Worm (Caenorhabditis elegans) whole organism, dauer: ENCODE results near the gene clec-143.

Source experiments
- unc-62 ChIP-seq: sonication (generic microtip); optimal IDR thresholded peaks from 2 replicates; lab custom pipeline; 2017; ENCODE audit warnings: missing biosample characterization, missing genetic modification reagents, missing genetic modification characterization

The clec-143 gene

DNA sequence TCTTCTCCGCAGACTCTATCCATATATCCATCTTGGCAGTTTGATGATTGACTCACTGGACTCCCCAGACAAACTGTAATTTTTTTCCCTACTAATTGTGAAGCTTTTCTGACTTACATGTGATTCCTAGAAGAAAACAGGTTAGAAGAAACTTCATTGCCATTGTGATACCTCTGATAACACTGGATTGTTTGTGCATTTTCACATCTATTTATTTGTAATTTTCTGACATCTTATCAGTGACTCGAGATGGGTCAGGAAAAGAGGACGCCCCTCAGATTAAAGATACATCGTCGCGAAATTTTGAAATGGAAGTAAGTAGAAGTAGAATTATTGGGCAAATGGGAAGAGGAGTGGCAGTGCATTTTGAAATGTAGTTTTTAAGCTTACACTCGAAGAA, 20.2 kb upstream of the clec-143 start, which contains the start of gene clec-61:
clec-61 (minus strand) TSS at position 209 of the 400 bp plus-strand sequence.
- TF ChIP-seq unc-62 (GFP tag; lab: Kevin White, UChicago) = no peak

DNA sequence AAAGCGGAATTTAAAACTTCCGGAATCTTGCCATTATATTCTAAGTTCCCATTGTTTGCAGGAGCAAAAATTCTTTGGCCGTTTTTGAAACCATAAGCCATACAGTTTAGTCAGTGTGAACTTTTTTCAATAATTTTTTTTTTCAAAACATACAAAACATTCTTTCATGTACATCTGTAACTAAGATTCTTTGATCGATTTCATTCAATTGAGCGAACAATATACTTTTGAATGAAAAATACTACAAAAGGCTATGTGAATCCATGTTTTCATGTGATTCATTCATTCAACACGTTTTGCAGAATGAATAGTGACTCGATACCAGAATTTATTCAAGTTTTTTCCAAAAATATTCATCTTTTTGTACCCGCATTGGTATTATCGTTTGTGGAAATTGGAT, 16.6 kb upstream of the clec-143 start, which contains the start of gene ZK666.15:
ZK666.15 (plus strand) TSS at position 301 of the 400 bp plus-strand sequence.
- no peak for TF ChIP-seq unc-62 (GFP tag; lab: Kevin White, UChicago)

DNA sequence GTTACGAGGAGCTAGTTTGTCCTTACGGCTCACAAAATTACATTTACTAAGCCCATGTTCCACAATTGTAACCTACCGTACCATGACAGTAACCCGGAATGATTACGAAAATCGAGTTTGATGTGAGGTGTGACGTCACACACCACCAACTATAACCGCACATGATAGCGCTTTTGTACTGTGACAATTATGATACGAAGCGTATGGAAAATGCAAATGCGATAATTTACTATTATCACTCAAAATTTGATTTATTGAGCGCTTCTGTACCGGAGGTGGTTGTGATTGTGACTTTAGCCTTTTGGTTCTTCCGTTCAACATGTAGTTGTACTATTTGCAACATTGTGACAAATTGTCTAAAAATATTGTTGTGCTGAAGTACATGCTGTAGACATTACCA, 15.5 kb upstream of the clec-143 start:
- no peak for TF ChIP-seq unc-62 (GFP tag; lab: Kevin White, UChicago)

DNA sequence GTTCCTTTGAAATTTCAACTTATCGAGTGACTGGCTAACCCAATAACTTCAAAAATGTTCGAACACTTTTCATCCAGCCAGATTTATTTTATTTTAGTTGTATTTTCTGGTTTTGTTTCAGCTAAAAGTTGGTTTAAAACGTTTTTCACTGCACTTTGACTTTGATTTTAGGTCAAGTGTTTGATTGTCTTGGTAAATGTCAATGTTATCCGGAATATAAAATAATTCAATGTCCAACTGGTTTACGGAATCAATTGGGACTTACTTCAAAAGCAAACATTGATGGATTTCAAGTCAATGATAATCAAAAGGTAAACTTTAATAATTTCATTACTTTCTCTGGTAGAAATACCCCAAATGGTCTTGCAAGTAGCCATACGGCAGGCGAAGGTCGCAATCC, 13.8 kb upstream of the clec-143 start:
- no peak for TF ChIP-seq unc-62 (GFP tag; lab: Kevin White, UChicago)

DNA sequence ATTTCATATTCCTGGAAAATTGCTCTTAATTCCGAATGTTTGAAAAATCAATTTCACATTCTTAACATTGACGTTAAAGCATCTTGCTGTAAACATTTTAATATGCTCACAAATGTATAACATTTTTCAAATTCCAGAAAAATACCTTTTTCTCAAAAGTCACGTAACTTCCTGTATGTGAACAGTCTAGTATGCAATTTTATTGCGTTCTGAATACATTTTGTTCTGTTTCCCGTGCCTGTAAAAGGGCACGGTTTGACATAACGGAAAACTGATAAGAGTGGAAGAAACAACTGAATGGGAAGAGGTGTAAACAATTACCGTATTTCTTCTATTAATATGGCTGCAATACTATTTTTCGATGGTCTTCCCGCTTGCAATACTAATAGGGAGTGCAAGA, 12.8 kb upstream of the clec-143 start:
- no peak for TF ChIP-seq unc-62 (GFP tag; lab: Kevin White, UChicago)

DNA sequence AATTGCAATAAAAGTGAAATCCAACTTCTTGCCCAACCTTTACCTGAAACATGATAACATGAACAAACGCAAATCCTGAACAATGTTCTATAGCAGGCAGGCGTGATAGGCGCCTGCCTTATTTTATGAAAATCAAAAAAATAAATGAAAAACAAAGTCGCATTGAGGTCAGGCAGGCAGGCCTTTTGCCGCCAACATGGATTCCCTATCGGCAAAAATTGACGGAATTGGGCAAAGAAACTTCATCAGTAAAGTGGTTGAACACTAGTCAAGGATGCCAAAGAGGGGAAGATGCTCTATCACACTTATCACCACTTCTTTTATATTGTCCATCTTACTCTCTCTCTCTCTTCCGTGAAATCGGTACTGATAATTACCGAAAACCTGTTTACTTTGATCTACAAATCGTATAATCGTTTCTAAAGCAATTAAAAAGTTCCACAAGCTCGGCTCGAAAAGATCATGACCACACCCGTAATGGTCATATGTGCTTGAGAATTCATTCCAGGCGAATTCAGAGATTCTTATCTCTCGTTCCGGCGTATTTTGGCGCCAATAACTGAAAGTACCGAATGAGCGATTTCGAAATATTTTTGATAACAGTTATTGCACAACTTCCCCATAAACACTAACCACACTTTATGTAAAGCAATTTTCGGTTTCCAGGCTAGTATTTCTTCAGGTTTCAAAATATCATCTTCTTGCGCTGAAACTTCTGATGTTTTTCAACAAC, 11.9 kb upstream of the clec-143 start, which contains the start of the genes clec-60 and ZK666.11:
clec-60 (minus strand) TSS at position 51 of the 733 bp plus-strand sequence.
ZK666.11 (plus strand) TSS at position 699 of the 733 bp plus-strand sequence.
- TF ChIP-seq unc-62 (GFP tag; lab: Kevin White, UChicago) = no peak

DNA sequence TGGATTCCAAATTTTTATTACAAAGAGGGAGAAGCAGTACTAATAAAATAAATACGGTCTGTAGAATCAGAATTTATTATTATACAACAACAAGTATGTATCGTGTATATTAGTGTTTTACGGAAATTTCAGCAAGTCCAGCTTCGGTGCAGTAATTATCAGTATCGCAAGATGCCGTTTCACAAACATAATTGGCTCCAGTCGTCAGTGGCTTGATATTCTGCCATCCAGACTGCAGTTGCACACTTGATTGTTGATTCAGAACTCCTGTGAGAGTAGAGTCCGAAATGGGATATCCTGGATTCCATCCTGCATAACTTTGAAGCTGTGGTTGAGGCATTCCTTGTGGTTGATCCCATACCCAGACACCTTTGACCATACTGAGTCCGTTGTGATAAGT, 9.9 kb upstream of the clec-143 start:
- no peak for TF ChIP-seq unc-62 (GFP tag; lab: Kevin White, UChicago)

DNA sequence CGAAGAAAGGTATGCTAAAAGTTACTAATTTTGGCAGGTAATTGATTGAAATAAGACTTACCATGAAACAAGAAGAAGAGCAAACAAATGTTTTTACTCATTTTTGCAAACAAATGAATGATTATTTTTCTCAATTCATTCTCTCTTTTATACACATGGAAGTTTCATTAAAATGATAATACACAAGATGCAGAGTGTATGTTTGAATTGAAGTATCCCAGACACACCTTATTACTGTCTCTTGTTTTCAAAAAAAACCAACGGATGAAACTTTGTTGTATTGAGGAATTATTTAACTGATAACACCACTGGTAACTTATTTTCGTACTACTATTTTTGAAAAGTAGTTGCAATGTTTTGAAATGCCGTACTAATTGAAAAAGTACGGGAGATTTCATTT, 9.3 kb upstream of the clec-143 start, which contains the start of gene clec-59:
clec-59 (minus strand) TSS at position 101 of the 400 bp plus-strand sequence.
- no peak for TF ChIP-seq unc-62 (GFP tag; lab: Kevin White, UChicago)

DNA sequence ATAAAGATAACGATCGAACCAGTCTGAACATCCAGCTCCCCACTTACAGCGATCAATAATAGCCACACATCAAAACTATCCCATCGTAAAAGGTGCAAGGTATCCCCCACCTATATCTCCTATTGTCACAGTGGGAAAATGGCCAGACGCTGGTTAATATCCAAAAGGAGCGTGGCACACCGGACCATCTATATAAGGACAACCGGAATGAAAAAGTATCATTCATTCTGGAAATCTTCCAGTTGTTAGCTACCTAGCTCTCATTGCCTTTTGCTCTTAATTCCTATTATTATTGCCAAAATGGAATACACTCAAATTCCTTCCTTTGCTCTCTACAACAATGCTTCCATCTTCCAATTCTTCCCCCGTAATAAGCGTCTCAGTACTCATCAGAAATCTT, 6.9 kb upstream of the clec-143 start, which contains the start of gene ZK666.4:
ZK666.4 (plus strand) TSS at position 301 of the 400 bp plus-strand sequence.
- no peak for TF ChIP-seq unc-62 (GFP tag; lab: Kevin White, UChicago)

DNA sequence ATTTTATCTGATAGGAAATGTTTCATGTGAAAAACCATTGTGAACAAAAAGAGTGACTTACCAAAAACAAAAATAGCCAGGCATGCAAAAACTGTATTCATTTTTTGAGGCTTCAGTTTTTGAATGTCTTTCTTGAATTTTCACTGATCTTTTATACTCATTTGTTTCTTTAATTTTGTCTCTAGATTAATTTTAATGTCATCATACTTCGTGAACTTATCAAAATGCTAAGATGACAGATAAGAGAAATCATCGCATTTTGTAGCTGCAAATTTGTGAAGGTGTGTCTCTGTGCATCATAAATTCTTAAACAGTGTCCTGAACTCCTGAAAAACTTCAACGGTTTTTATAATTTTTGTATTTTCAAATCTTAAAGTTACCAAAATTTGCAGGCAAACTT, 5.9 kb upstream of the clec-143 start, which contains the start of gene clec-58:
clec-58 (minus strand) TSS at position 101 of the 400 bp plus-strand sequence.
- no peak for TF ChIP-seq unc-62 (GFP tag; lab: Kevin White, UChicago)

DNA sequence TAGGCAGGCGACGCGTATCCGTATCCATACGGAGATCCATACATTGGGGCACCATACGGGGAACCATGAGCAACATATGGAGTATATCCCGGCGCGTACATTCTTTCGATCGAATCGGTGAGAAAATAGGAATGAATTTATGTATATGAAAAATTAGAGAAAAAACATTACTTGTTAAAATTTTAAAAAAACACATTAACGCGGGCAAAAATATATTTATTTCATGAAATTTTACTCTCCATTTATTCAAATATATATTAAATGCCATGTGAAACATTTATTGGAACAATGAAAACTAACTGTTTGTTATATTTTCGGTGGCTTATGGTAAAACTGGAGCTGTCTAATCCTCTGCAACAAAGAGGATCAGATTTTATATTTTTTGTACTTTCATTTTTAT, 1.7 kb upstream of the clec-143 start, which contains the start of gene ZK666.2:
ZK666.2 (minus strand) TSS at position 101 of the 400 bp plus-strand sequence.
- TF ChIP-seq unc-62 (GFP tag; lab: Kevin White, UChicago) = no peak

DNA sequence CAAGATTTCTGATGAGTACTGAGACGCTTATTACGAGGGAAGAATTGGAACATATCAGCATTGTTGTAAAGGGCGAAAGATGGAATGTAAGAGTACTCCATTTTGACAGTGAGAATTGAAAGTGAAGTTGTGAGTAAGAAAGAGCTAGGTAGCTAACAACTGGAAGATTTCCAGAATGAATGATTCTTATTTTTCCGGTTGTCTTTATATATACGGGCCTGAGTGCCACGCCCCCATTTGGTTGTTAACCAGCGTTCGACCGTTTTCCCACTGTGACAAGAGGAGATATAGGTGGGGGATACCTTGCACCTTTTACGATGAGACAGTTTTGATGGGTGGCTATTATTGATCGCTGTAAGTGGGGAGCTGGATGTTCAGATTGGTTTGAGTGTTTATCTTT, 1.1 kb upstream of the clec-143 start, which contains the start of gene ZK666.1:
ZK666.1 (minus strand) TSS at position 101 of the 400 bp plus-strand sequence.
- no peak for TF ChIP-seq unc-62 (GFP tag; lab: Kevin White, UChicago)

DNA sequence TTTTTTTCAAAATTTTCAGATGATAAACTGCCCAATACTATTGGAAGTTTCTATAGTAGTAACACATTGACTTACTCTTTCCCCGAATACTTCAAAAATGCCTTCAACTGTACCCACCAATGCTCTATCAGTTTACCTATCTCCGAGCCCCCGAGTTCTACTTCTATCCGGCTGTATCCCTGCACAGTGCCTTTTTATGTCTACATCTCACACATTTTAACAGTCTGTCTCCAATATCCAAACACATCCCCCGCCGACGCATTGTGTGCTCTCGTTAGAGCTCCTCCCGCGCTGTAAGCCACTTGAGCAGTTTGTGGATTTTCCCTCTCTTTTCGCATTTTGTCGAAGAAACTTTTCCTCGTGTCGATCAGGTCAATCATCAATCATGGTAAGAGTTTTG, 3.5 kb downstream of the clec-143 start, which contains the start of gene tnc-2:
tnc-2 (plus strand) TSS at position 301 of the 400 bp plus-strand sequence.
- no peak for TF ChIP-seq unc-62 (GFP tag; lab: Kevin White, UChicago)

DNA sequence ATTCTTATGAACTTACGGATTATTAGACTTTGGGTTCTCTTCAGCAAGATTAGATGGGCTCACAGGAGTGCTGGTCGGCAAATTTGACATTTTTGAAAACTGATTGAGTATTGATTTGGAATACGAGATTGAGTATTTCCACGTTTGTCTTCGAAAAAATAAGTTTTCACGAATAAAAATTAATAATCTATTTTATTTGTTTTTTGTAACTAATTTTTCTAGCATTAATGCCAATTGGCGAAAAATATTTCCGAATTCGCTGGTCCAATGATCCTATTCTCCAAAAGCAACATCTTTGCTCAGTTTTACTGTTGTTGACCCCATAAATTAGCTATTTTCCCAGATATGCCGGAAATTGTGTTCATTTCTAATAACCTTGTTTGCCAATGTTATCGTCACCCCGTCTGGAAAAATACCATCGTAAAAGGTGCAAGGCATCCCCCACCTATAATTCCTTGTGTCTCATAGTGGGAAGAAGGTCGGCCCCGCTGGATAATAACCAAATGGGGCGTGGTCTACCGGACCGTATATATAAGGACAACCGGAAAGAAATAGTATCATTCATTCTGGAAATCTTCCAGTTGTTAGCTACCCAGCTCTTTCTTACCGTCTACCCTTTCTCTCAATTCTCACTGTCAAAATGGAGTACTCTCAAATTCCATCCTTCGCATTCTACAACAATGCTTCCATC, 5.7 kb downstream of the clec-143 start, which contains the start of the genes ZK673.6 and sdz-37:
ZK673.6 (minus strand) TSS at position 101 of the 691 bp plus-strand sequence.
sdz-37 (plus strand) TSS at position 641 of the 691 bp plus-strand sequence.
- TF ChIP-seq unc-62 (GFP tag; lab: Kevin White, UChicago) = no peak

DNA sequence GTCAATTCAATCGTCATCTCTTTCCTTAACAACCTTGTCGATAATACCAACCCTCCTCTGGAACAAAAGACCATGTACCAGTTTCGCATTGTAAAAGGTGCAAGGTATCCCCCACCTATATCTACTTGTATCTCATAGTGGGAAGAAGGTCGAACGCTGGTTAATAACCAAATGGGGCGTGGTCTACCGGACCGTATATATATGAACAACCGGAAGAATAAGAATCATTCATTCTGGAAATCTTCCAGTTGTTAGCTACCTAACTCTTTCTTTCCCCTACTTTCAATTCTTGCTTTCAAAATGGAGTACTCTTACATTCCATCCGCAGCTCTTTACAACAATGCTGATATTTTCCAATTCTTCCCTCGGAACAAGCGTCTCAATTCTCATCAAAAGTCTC, 8.9 kb downstream of the clec-143 start, which contains the start of gene ZK673.5:
ZK673.5 (plus strand) TSS at position 301 of the 400 bp plus-strand sequence.
- TF ChIP-seq unc-62 (GFP tag; lab: Kevin White, UChicago) = no peak
